Worm (Caenorhabditis elegans): Measurements from ENCODE around the gene ldb-1.

The ldb-1 gene

ce11 chrX:11008954-11009353 lies 19.8 kb upstream of the ldb-1 start, which contains the start of gene ttr-31:
TSS of gene ttr-31 (minus strand) at chrX:11009054.
- no peak for TF ChIP-seq him-1 (tag; optimal IDR thresholded peaks at IDR 0.05)
- no peak for TF ChIP-seq dao-5 (tag; optimal IDR thresholded peaks at IDR 0.05)
- TF ChIP-seq W03F9.2 (tag; optimal IDR thresholded peaks at IDR 0.05) = no peak

DNA sequence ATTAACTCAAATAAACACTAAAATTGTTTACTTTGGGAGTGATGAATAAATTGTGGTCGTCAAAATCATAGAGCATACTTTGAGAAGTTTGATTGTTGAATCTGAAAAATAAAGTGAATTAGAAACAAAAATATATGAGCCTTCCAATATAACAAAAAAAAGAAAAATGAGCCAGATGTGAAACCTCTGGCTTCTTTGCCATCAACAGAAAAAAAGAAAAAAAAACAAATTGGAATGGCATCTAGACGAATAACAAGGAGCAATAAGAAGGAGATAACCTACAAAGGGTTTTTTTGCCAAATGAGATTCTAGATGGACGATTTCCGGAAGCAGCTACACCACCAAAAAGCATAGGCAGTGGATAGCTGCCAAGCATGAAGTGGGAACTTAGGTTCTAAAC lies 18.2 kb upstream of the ldb-1 start, which contains the start of gene F58A3.4:
TSS of gene F58A3.4 (minus strand) at position 101 of the 400 bp plus-strand sequence.
- no peak for TF ChIP-seq him-1 (tag; optimal IDR thresholded peaks at IDR 0.05)
- TF ChIP-seq W03F9.2 (tag; optimal IDR thresholded peaks at IDR 0.05) = no peak
- TF ChIP-seq dao-5 (tag; optimal IDR thresholded peaks at IDR 0.05) = no peak

ce11 chrX:11012337-11012736 lies 16.4 kb upstream of the ldb-1 start, which contains the start of gene F58A3.3:
TSS of gene F58A3.3 (plus strand) at chrX:11012637.
- TF ChIP-seq W03F9.2 (tag; optimal IDR thresholded peaks at IDR 0.05) (no peak), dao-5 (tag; optimal IDR thresholded peaks at IDR 0.05) (no peak), him-1 (tag; optimal IDR thresholded peaks at IDR 0.05) (no peak)

ce11 chrX:11014394-11015280 lies 14.1 kb upstream of the ldb-1 start:
- TF ChIP-seq W03F9.2 (tag; optimal IDR thresholded peaks at IDR 0.05) = no peak
- TF ChIP-seq him-1 (tag; optimal IDR thresholded peaks at IDR 0.05) = no peak
- no peak for TF ChIP-seq dao-5 (tag; optimal IDR thresholded peaks at IDR 0.05)

ce11 chrX:11016100-11016499 lies 12.6 kb upstream of the ldb-1 start, which contains the start of gene egl-15:
TSS of gene egl-15 (plus strand) at chrX:11016400.
- TF ChIP-seq dao-5 (tag; optimal IDR thresholded peaks at IDR 0.05) (no peak), him-1 (tag; optimal IDR thresholded peaks at IDR 0.05) (no peak), W03F9.2 (tag; optimal IDR thresholded peaks at IDR 0.05) (no peak)

DNA sequence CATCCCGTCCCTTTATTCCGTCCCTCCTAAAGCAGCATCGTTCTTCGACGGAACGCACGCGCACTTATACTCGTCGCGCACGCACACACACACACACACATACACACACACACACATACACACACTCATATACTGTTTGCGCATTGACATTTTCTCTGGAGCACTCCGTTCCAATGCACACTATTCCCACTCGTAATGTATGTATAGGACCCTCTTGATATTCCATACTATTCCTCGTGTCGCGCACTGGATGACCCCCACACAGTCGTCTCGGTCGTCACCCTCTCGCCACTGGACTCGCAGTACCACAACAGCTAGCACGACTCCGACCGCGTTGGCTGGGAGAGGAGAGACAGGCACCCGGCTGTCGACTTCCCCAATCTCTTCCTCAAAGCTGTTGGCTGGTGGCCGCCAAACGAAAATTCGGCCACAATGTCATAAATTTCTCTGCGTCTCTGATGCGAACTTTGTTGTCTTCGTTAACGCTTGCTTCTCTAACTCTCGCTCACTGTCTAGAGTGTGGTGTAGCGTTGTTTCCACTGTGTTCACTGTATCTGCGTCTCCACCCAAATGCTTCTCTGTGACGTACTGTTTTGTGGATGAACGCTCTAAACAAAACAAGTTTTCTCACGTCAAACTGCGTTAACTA lies 2.5 kb downstream of the ldb-1 start:
- TF ChIP-seq him-1 (tag; optimal IDR thresholded peaks at IDR 0.05) = peak; percentile 97
- peak; percentile 54 for TF ChIP-seq W03F9.2 (tag; optimal IDR thresholded peaks at IDR 0.05)
- peak; percentile 1 for TF ChIP-seq dao-5 (tag; optimal IDR thresholded peaks at IDR 0.05)

- no peak for TF ChIP-seq W03F9.2 (tag; optimal IDR thresholded peaks at IDR 0.05)
- TF ChIP-seq him-1 (tag; optimal IDR thresholded peaks at IDR 0.05) = no peak
- no peak for TF ChIP-seq dao-5 (tag; optimal IDR thresholded peaks at IDR 0.05)
Observed at ce11 chrX:11031869-11032268, 3.2 kb downstream of the ldb-1 start.

- TF ChIP-seq him-1 (tag; optimal IDR thresholded peaks at IDR 0.05) = no peak
Observed at ce11 chrX:11032412-11032811, 3.7 kb downstream of the ldb-1 start.

ce11 chrX:11033128-11033951 lies 4.6 kb downstream of the ldb-1 start:
- no peak for TF ChIP-seq W03F9.2 (tag; optimal IDR thresholded peaks at IDR 0.05)
- TF ChIP-seq him-1 (tag; optimal IDR thresholded peaks at IDR 0.05) = no peak
- no peak for TF ChIP-seq dao-5 (tag; optimal IDR thresholded peaks at IDR 0.05)

DNA sequence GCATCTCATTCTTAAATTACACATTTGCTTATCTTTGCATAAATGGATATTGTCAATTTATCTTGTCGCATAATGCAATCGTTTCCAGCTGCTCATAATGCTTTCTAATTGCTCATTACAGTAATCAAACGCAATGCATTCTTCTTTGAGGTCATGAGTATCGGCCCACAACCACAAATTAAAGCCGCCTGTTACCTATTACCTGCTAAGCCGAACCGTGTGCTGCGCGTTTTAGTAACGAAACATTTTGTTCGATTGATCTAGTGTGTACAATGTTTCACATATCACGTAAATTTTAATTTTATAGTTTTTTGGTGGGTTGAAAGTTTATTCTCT lies 5.2 kb downstream of the ldb-1 start:
- TF ChIP-seq W03F9.2 (tag; optimal IDR thresholded peaks at IDR 0.05) = no peak
- TF ChIP-seq him-1 (tag; optimal IDR thresholded peaks at IDR 0.05) = no peak
- TF ChIP-seq dao-5 (tag; optimal IDR thresholded peaks at IDR 0.05) = no peak

- peak; percentile 54 for TF ChIP-seq him-1 (tag; optimal IDR thresholded peaks at IDR 0.05)
- TF ChIP-seq dao-5 (tag; optimal IDR thresholded peaks at IDR 0.05) = no peak
Observed at ce11 chrX:11034430-11035117, 5.9 kb downstream of the ldb-1 start.

- TF ChIP-seq dao-5 (tag; optimal IDR thresholded peaks at IDR 0.05) = no peak
- TF ChIP-seq him-1 (tag; optimal IDR thresholded peaks at IDR 0.05) = no peak
- no peak for TF ChIP-seq W03F9.2 (tag; optimal IDR thresholded peaks at IDR 0.05)
Observed at ce11 chrX:11035563-11035962, 6.8 kb downstream of the ldb-1 start.
